Worm (Caenorhabditis elegans) whole organism, early embryonic: ENCODE results near the gene moc-6.

Experiments
- ama-1 ChIP-seq: fragments of 150-350 bp; optimal IDR thresholded peaks from 2 replicates; lab custom pipeline; 2014
- flt-1 ChIP-seq: fragments of 200-800 bp; sonication (Bioruptor generic); IDR thresholded peaks from 2 replicates; pipeline ENCODE4 v1.3.6; 2022; ENCODE audit warnings: missing genetic modification characterization, missing compliant biosample characterization
- tra-4 ChIP-seq: sonication (generic microtip); optimal IDR thresholded peaks from 2 replicates; lab custom pipeline; 2017; ENCODE audit warnings: missing genetic modification characterization, missing compliant biosample characterization

DNA sequence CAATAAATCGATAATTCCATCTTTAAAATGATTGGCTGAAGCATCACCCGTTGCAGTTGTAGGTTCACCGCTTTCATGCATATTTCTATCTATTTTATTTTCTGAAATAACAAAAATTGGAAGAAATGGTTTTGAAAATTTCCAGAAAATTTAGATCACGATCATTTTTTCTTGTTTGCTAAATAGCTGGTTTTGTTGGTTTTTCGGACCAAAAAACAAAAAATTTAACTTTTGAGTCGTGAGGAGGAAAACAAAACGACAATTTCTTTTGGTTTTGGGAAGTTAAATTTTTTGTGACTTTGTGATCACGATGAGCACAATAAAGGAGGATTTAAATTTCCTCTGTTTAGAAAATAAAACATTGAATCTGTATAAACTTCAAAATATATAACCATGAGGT, 30.6 kb upstream of the moc-6 start, which contains the start of gene T10F2.2:
- TF ChIP-seq ama-1 (lab: Kevin White, UChicago) (peak; percentile 35), tra-4 (no peak), flt-1 (GFP tag; lab: Robert Waterston, UW) (no peak)
